Worm (Caenorhabditis elegans): ENCODE measurements around the gene sru-7.

- TF ChIP-seq elt-3 (tag; optimal IDR thresholded peaks at IDR 0.05), result no peak
- TF ChIP-seq peb-1 (tag; optimal IDR thresholded peaks at IDR 0.05), result no peak
- TF ChIP-seq lin-13 (GFP tag; optimal IDR thresholded peaks at IDR 0.05), result no peak
- TF ChIP-seq aly-2 (tag; optimal IDR thresholded peaks at IDR 0.05), result no peak
- no peak for TF ChIP-seq elt-1 (tag; optimal IDR thresholded peaks at IDR 0.05)
- no peak for TF ChIP-seq nhr-77 (tag; optimal IDR thresholded peaks at IDR 0.05)
- TF ChIP-seq mab-5 (tag; optimal IDR thresholded peaks at IDR 0.05), result no peak
- no peak for TF ChIP-seq ztf-11 (tag; optimal IDR thresholded peaks at IDR 0.05)
- no peak for TF ChIP-seq lsy-2 (tag; optimal IDR thresholded peaks at IDR 0.05)
- no peak for TF ChIP-seq ama-1 (optimal IDR thresholded peaks at IDR 0.05)
Observed at ce11 chrIV:8460208-8460607, 32.1 kb upstream of the sru-7 start, which contains the start of gene ant-1.4.
